Fruit fly (Drosophila melanogaster) whole organism, pupa: ENCODE results near the gene Cpr62Bb.

Source experiments
- CG10348 ChIP-seq: fragments of 200-800 bp; sonication (Bioruptor generic); IDR thresholded peaks from 2 replicates; pipeline ENCODE4 v1.3.6; 2022; ENCODE audit warnings: missing biosample characterization, missing genetic modification characterization
- CG12605 ChIP-seq: fragments of 200-800 bp; sonication (Bioruptor generic); IDR thresholded peaks from 2 replicates; pipeline ENCODE4 v1.3.6; 2022; ENCODE audit warnings: missing biosample characterization, missing genetic modification characterization
- CG13204 ChIP-seq: fragments of 200-800 bp; sonication (Bioruptor generic); optimal IDR thresholded peaks from 2 replicates; lab custom pipeline; 2018; ENCODE audit warnings: missing biosample characterization, mild to moderate bottlenecking, missing genetic modification characterization, moderate library complexity
- CG14655 ChIP-seq: fragments of 200-800 bp; sonication (Bioruptor generic); optimal IDR thresholded peaks from 3 replicates; lab custom pipeline; 2017; ENCODE audit warnings: mild to moderate bottlenecking, missing biosample characterization, missing genetic modification reagents, missing genetic modification characterization
- CG15710 ChIP-seq: fragments of 200-800 bp; sonication (Bioruptor generic); optimal IDR thresholded peaks from 2 replicates; lab custom pipeline; 2018; ENCODE audit warnings: missing biosample characterization, mild to moderate bottlenecking, missing genetic modification characterization, moderate library complexity
- CG17806 ChIP-seq: fragments of 200-800 bp; sonication (Bioruptor generic); optimal IDR thresholded peaks from 2 replicates; lab custom pipeline; 2018; ENCODE audit warnings: missing biosample characterization, mild to moderate bottlenecking, missing genetic modification characterization, moderate library complexity
- CG32121 ChIP-seq: fragments of 200-800 bp; sonication (Bioruptor generic); IDR thresholded peaks from 2 replicates; pipeline ENCODE4 v1.3.6; 2022; ENCODE audit warnings: missing biosample characterization, missing genetic modification characterization
- CG34367 ChIP-seq: fragments of 200-800 bp; sonication (Bioruptor generic); optimal IDR thresholded peaks from 2 replicates; lab custom pipeline; 2018; ENCODE audit warnings: missing biosample characterization, mild to moderate bottlenecking, missing genetic modification characterization
- CG4496 ChIP-seq: fragments of 200-800 bp; sonication (Bioruptor generic); IDR thresholded peaks from 3 replicates; pipeline ENCODE4 v1.3.6; 2022; ENCODE audit warnings: missing biosample characterization, missing genetic modification characterization
- CG8159 ChIP-seq: fragments of 200-800 bp; sonication (Bioruptor generic); optimal IDR thresholded peaks from 3 replicates; lab custom pipeline; 2018; ENCODE audit warnings: missing biosample characterization, mild to moderate bottlenecking, missing genetic modification characterization, moderate library complexity
- CG8301 ChIP-seq: fragments of 200-800 bp; sonication (Bioruptor generic); optimal IDR thresholded peaks from 2 replicates; lab custom pipeline; 2018; ENCODE audit warnings: missing biosample characterization, mild to moderate bottlenecking, missing genetic modification characterization
- CG9948 ChIP-seq: fragments of 200-800 bp; sonication (Bioruptor generic); optimal IDR thresholded peaks from 2 replicates; lab custom pipeline; 2018; ENCODE audit warnings: missing biosample characterization, mild to moderate bottlenecking, missing genetic modification characterization, moderate library complexity
- D1 ChIP-seq: fragments of 200-800 bp; sonication (Bioruptor generic); optimal IDR thresholded peaks from 2 replicates; lab custom pipeline; 2018; ENCODE audit warnings: missing biosample characterization, mild to moderate bottlenecking, missing genetic modification characterization, moderate library complexity
- EcR ChIP-seq: fragments of 200-800 bp; sonication (Bioruptor generic); optimal IDR thresholded peaks from 3 replicates; lab custom pipeline; 2019; ENCODE audit warnings: missing biosample characterization, missing genetic modification characterization, mild to moderate bottlenecking, moderate library complexity, missing genetic modification reagents
- Ets98B ChIP-seq: fragments of 200-800 bp; sonication (Bioruptor generic); IDR thresholded peaks from 2 replicates; pipeline ENCODE4 v1.3.6; 2022; ENCODE audit warnings: missing biosample characterization, missing genetic modification characterization
- Pif1A ChIP-seq: fragments of 200-800 bp; sonication (Bioruptor generic); optimal IDR thresholded peaks from 3 replicates; lab custom pipeline; 2016; ENCODE audit warnings: missing biosample characterization, missing genetic modification characterization
- Pif1B ChIP-seq: fragments of 200-800 bp; sonication (Bioruptor generic); optimal IDR thresholded peaks from 3 replicates; lab custom pipeline; 2016; ENCODE audit warnings: missing biosample characterization, missing genetic modification characterization
- Snoo ChIP-seq: fragments of 200-800 bp; sonication (Bioruptor generic); optimal IDR thresholded peaks from 3 replicates; lab custom pipeline; 2017; ENCODE audit warnings: missing biosample characterization, mild to moderate bottlenecking, missing genetic modification characterization, inconsistent platforms
- fd96Ca ChIP-seq: fragments of 200-800 bp; sonication (Bioruptor generic); IDR thresholded peaks from 3 replicates; pipeline ENCODE4 v1.3.6; 2022; ENCODE audit warnings: missing biosample characterization, missing genetic modification characterization
- gl ChIP-seq: fragments of 200-800 bp; sonication (Bioruptor generic); optimal IDR thresholded peaks from 2 replicates; lab custom pipeline; 2018; ENCODE audit warnings: missing biosample characterization, mild to moderate bottlenecking, missing genetic modification characterization
- rn ChIP-seq: fragments of 200-800 bp; sonication (Bioruptor generic); IDR thresholded peaks from 2 replicates; pipeline ENCODE4 v1.3.6; 2022; ENCODE audit warnings: missing biosample characterization, missing genetic modification characterization

The Cpr62Bb gene

dm6 chr3L:1808631-1809030 lies 26.3 kb downstream of the Cpr62Bb start:
- TF ChIP-seq CG14655 (GFP tag; lab: Kevin White, UChicago) = no peak
- peak; percentile 82 for TF ChIP-seq CG12605 (GFP tag; lab: Robert Waterston, UW)
- TF ChIP-seq Pif1A (GFP tag; lab: Kevin White, UChicago) = no peak
- TF ChIP-seq CG15710 (tag; lab: Kevin White, UChicago) = peak; percentile 85
- peak; percentile 68 for TF ChIP-seq CG10348
- peak; percentile 86 for TF ChIP-seq CG8159 (tag; lab: Kevin White, UChicago)
- TF ChIP-seq fd96Ca = peak; percentile 95
- TF ChIP-seq EcR (GFP tag; lab: Kevin White, UChicago) = no peak
- peak; percentile 79 for TF ChIP-seq gl (tag; lab: Kevin White, UChicago)
- TF ChIP-seq Ets98B (GFP tag; lab: Robert Waterston, UW) = peak; percentile 92
- TF ChIP-seq CG9948 (tag; lab: Kevin White, UChicago) = peak; percentile 78
- TF ChIP-seq CG4496 (GFP tag; lab: Robert Waterston, UW) = peak; percentile 94
- TF ChIP-seq D1 (tag; lab: Kevin White, UChicago) = no peak
- peak; percentile 60 for TF ChIP-seq Snoo (tag; lab: Kevin White, UChicago)
- peak; percentile 87 for TF ChIP-seq CG17806 (tag; lab: Kevin White, UChicago)
- TF ChIP-seq CG13204 (GFP tag; lab: Kevin White, UChicago) = no peak
- peak; percentile 83 for TF ChIP-seq rn (GFP tag; lab: Robert Waterston, UW)
- TF ChIP-seq CG32121 = peak; percentile 85
- TF ChIP-seq Pif1B (GFP tag; lab: Kevin White, UChicago) = peak; percentile 89
- peak; percentile 86 for TF ChIP-seq CG34367
- TF ChIP-seq CG8301 (tag; lab: Kevin White, UChicago) = peak; percentile 78

dm6 chr3L:1802802-1803201 lies 32.2 kb downstream of the Cpr62Bb start, which contains the start of the genes JTBR and CG42676:
Gene JTBR, minus strand, starts transcription at chr3L:1802856.
Gene CG42676, plus strand, starts transcription at chr3L:1803107.
- TF ChIP-seq EcR (GFP tag; lab: Kevin White, UChicago) = peak; percentile 5
- TF ChIP-seq CG17806 (tag; lab: Kevin White, UChicago) = no peak

DNA sequence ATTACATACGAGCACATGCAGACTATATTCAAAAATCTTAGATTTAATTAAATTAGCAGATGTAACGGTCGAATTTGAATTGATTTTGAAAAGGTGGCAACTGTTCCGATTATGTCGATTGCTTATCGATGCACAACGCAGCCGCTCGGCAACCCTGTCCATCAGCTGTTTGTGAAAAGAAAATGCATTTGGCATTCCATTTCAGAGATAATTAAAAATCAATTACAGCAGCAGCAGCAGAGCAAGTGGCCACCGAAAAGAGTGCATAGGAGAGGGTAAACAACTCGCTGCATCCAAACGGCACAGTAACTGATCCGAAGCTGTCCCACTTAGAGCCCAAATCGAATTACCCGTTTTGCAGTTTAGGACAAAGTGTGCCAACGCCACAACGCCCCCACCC lies 36.3 kb downstream of the Cpr62Bb start, which contains the start of gene Patj:
Gene Patj (plus strand): TSS at position 155 of the 400 bp plus-strand sequence.
- TF ChIP-seq EcR (GFP tag; lab: Kevin White, UChicago) (peak; percentile 17), CG17806 (tag; lab: Kevin White, UChicago) (no peak)

DNA sequence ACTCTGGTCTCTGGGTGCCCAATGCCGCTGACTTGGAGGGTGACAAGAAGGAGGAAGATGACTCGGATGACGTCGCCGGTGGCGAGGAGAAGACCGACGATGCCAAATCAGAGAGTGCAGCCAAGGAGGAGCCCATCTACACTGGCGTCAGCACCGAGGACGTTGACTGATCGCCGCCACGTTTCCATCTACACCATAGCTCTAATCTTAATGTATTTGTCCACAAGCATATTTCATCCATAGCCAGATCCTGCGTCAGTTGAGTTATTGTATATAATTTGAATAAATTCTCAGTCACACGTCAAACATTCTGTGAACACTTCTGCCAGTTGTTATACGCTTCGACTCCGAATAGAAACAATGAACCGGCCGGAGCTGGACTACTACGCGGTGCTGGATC lies 38.0 kb downstream of the Cpr62Bb start, which contains the start of gene CG12020:
Gene CG12020 (plus strand): TSS at position 301 of the 400 bp plus-strand sequence.
- TF ChIP-seq CG8159 (tag; lab: Kevin White, UChicago) (no peak), CG12605 (GFP tag; lab: Robert Waterston, UW) (no peak), CG17806 (tag; lab: Kevin White, UChicago) (no peak), Pif1B (GFP tag; lab: Kevin White, UChicago) (no peak), CG15710 (tag; lab: Kevin White, UChicago) (no peak), CG14655 (GFP tag; lab: Kevin White, UChicago) (no peak), rn (GFP tag; lab: Robert Waterston, UW) (no peak), CG32121 (no peak), fd96Ca (no peak), CG34367 (no peak), Snoo (tag; lab: Kevin White, UChicago) (no peak), CG4496 (GFP tag; lab: Robert Waterston, UW) (no peak), D1 (tag; lab: Kevin White, UChicago) (no peak), CG13204 (GFP tag; lab: Kevin White, UChicago) (no peak), CG8301 (tag; lab: Kevin White, UChicago) (no peak), gl (tag; lab: Kevin White, UChicago) (no peak), Ets98B (GFP tag; lab: Robert Waterston, UW) (no peak)

dm6 chr3L:1794943-1795696 lies 39.8 kb downstream of the Cpr62Bb start, which contains the start of the genes alpha-Spec, dlt and Cdc37:
Gene alpha-Spec, minus strand, starts transcription at chr3L:1795328.
Gene dlt, minus strand, starts transcription at chr3L:1795328.
Gene Cdc37, plus strand, starts transcription at chr3L:1795392.
- TF ChIP-seq gl (tag; lab: Kevin White, UChicago) = peak; percentile 33
- TF ChIP-seq CG8159 (tag; lab: Kevin White, UChicago) = peak; percentile 48
- TF ChIP-seq CG10348 = no peak
- no peak for TF ChIP-seq CG8301 (tag; lab: Kevin White, UChicago)
- TF ChIP-seq CG15710 (tag; lab: Kevin White, UChicago) = peak; percentile 18
- TF ChIP-seq EcR (GFP tag; lab: Kevin White, UChicago) = peak; percentile 57
- peak; percentile 31 for TF ChIP-seq CG17806 (tag; lab: Kevin White, UChicago)
- 0 out of 3 replicates have a peak, but pooled peaks have one; percentile 4 for TF ChIP-seq fd96Ca
- TF ChIP-seq CG12605 (GFP tag; lab: Robert Waterston, UW) = peak; percentile 60
- TF ChIP-seq CG9948 (tag; lab: Kevin White, UChicago) = peak; percentile 17
- TF ChIP-seq CG13204 (GFP tag; lab: Kevin White, UChicago) = no peak
- peak; percentile 28 for TF ChIP-seq Snoo (tag; lab: Kevin White, UChicago)
